Fruit fly (Drosophila melanogaster): ENCODE measurements around the gene escl.
"Not testable (repeated sequence)": the region's sequence is repeated elsewhere in the genome, so short reads cannot be mapped to it uniquely, and the experiment has no call there.

Gene escl

dm6 chr2L:11989729-11990128 is 998 bp upstream of the escl start, which contains the start of the genes zuc and dgt2:
zuc (minus strand) TSS chr2L:11989882.
dgt2 (plus strand) TSS chr2L:11989936.
- TF ChIP-seq Dll (optimal IDR thresholded peaks at IDR 0.05), result no peak
- TF ChIP-seq EcR (GFP tag; optimal IDR thresholded peaks at IDR 0.05), result no peak
- no peak for TF ChIP-seq psq (optimal IDR thresholded peaks at IDR 0.05)
- no peak for TF ChIP-seq CG8478 (optimal IDR thresholded peaks at IDR 0.05)
- TF ChIP-seq pan (optimal IDR thresholded peaks at IDR 0.05), result no peak
- TF ChIP-seq usp (GFP tag; optimal IDR thresholded peaks at IDR 0.05), result no peak

DNA sequence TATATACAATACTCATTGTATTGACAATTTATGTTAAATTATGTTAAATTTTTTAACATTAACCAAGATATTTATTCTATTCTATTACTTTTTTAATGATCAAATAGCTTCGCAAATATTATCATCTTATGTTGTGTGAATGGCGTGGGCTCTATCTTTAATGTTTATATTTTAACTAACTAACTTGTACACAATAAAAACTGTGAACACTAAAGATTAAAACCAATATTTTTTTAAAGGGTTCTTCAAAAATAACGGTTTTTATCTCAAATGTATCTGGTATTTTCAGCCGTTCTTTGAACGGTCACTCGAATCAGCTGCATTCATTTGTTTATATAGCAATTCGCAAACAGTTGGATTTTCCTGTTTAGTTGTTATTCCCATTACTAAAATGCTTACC is 1.9 kb downstream of the escl start, which contains the start of gene Ada1-2:
Gene Ada1-2 (plus strand): TSS at position 301 of the 400 bp plus-strand sequence.
- not testable (repeated sequence) for TF ChIP-seq pan, CG8478, psq (optimal IDR thresholded peaks at IDR 0.05)

DNA sequence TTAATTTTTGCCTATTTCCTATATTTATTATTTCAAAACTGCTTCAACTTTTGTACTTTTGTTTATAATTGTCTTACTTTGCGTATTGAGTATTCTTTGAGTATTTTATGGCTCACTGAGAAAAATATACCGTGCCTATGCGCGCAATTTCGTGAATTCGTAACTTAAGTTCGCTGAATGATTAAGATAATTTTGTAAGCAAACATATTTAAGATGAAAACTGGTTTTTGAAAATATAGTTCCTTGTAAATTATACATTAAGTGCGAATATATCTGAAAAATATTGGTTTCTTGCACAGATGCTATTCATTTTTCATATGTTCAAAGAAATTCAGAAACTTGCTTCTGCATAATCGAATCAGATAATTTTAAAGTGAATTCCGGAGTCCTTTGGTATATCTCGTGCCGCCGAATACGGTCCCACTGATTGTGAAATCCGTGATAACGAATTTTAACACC is 4.6 kb downstream of the escl start, which contains the start of the genes CG18789 and Qtzl:
Gene CG18789 (minus strand): TSS at position 101 of the 459 bp plus-strand sequence.
Gene Qtzl (plus strand): TSS at position 409 of the 459 bp plus-strand sequence.
- TF ChIP-seq EcR (GFP tag; optimal IDR thresholded peaks at IDR 0.05); usp (GFP tag; optimal IDR thresholded peaks at IDR 0.05); Dll (optimal IDR thresholded peaks at IDR 0.05): not testable (repeated sequence)

dm6 chr2L:11996509-11996908 is 5.8 kb downstream of the escl start, which contains the start of gene Ada1-1:
Ada1-1 (plus strand) TSS chr2L:11996809.
- TF ChIP-seq Dll (optimal IDR thresholded peaks at IDR 0.05); usp (GFP tag; optimal IDR thresholded peaks at IDR 0.05); psq (optimal IDR thresholded peaks at IDR 0.05): not testable (repeated sequence)

DNA sequence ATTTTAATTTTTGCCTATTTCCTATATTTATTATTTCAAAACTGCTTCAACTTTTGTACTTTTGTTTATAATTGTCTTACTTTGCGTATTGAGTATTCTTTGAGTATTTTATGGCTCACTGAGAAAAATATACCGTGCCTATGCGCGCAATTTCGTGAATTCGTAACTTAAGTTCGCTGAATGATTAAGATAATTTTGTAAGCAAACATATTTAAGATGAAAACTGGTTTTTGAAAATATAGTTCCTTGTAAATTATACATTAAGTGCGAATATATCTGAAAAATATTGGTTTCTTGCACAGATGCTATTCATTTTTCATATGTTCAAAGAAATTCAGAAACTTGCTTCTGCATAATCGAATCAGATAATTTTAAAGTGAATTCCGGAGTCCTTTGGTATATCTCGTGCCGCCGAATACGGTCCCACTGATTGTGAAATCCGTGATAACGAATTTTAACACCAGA is 8.5 kb downstream of the escl start, which contains the start of the genes CG18787 and Nfs1:
Gene CG18787 (minus strand): TSS at position 101 of the 465 bp plus-strand sequence.
Gene Nfs1 (plus strand): TSS at position 415 of the 465 bp plus-strand sequence.
- not testable (repeated sequence) for TF ChIP-seq EcR (GFP tag; optimal IDR thresholded peaks at IDR 0.05); Dll (optimal IDR thresholded peaks at IDR 0.05); CG8478 (optimal IDR thresholded peaks at IDR 0.05)

- TF ChIP-seq psq (optimal IDR thresholded peaks at IDR 0.05) (no peak), Dll (optimal IDR thresholded peaks at IDR 0.05) (no peak), EcR (GFP tag; optimal IDR thresholded peaks at IDR 0.05) (no peak), usp (GFP tag; optimal IDR thresholded peaks at IDR 0.05) (no peak), CG8478 (optimal IDR thresholded peaks at IDR 0.05) (no peak), pan (optimal IDR thresholded peaks at IDR 0.05) (no peak)
Measured at dm6 chr2L:12001132-12001531, 10.4 kb downstream of the escl start.

dm6 chr2L:12002051-12002450 is 11.3 kb downstream of the escl start, which contains the start of gene Hacd1:
Hacd1 (minus strand) TSS chr2L:12002266.
- TF ChIP-seq EcR (GFP tag; optimal IDR thresholded peaks at IDR 0.05) (no peak), pan (optimal IDR thresholded peaks at IDR 0.05) (no peak), Dll (optimal IDR thresholded peaks at IDR 0.05) (no peak), CG8478 (optimal IDR thresholded peaks at IDR 0.05) (no peak), psq (optimal IDR thresholded peaks at IDR 0.05) (no peak), usp (GFP tag; optimal IDR thresholded peaks at IDR 0.05) (no peak)

- TF ChIP-seq EcR (GFP tag; optimal IDR thresholded peaks at IDR 0.05) (no peak), Dll (optimal IDR thresholded peaks at IDR 0.05) (peak; percentile 50), psq (optimal IDR thresholded peaks at IDR 0.05) (no peak), pan (optimal IDR thresholded peaks at IDR 0.05) (no peak), CG8478 (optimal IDR thresholded peaks at IDR 0.05) (no peak), usp (GFP tag; optimal IDR thresholded peaks at IDR 0.05) (no peak)
Measured at dm6 chr2L:12002922-12003791, 12.4 kb downstream of the escl start.

DNA sequence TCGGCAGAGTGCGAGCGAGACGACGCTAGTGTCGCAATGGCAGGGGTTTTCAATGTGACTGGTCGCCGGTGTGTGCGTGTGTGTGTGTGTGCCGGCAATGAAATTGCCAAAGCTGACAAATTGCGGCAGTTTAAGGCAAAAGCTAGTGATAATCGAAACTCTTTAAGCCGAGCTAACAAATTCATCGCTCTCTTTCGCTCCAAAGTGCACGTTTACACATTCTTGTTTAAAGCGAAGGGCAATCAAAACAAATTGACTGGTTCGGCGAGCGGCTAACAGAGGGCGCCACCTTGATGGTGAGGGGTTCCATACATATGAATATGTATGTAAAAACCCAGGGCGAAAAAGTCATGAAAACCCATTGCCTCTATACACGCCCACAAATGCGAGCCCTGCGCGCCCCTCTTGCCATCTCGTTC is 13.1 kb downstream of the escl start:
- no peak for TF ChIP-seq usp (GFP tag; optimal IDR thresholded peaks at IDR 0.05)
- TF ChIP-seq psq (optimal IDR thresholded peaks at IDR 0.05), result no peak
- TF ChIP-seq Dll (optimal IDR thresholded peaks at IDR 0.05), result no peak
- no peak for TF ChIP-seq pan (optimal IDR thresholded peaks at IDR 0.05)
- TF ChIP-seq CG8478 (optimal IDR thresholded peaks at IDR 0.05), result no peak
- no peak for TF ChIP-seq EcR (GFP tag; optimal IDR thresholded peaks at IDR 0.05)

DNA sequence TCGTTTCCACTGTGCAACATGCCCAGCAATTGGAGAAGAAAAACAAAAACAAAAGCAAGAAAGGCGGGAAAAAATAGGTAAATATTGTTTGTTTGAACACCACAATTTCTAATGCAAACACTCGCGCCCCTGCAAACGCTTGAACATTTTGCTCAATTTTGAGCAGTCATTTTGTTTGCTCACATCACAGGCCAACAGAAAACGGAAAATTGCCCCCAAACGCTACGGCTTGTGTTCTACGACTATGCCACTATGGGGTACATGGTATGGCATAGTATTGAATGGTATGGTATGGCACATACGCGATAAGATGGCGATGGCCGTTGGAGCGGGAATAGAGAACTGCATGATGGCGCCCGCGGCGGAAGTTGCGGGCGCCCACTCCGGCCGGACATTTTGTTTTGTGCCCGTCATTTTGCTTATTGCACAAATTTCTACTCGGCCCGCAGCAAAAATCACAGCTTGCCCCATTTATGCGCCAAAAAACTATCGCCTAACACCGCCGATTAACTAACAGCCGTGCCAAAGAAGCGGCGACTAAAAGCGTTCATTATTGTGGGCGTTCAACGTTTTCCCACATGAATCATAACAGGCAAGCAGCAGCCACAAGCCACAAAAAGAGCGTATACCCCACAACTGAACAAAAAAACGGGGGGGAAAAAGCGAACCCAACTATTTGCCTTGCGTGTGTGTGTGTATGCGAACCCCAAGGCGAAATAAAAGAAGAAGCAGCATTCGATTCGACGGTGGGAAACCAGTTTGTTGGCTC is 13.7 kb downstream of the escl start:
- TF ChIP-seq usp (GFP tag; optimal IDR thresholded peaks at IDR 0.05) (no peak), EcR (GFP tag; optimal IDR thresholded peaks at IDR 0.05) (peak in 1 of 2 experiments; percentile 51)

- TF ChIP-seq CG8478 (optimal IDR thresholded peaks at IDR 0.05) (no peak), EcR (GFP tag; optimal IDR thresholded peaks at IDR 0.05) (peak; percentile 81 to 82), Dll (optimal IDR thresholded peaks at IDR 0.05) (peak; percentile 73)
Measured at dm6 chr2L:12005436-12006396, 15.0 kb downstream of the escl start.

Measured in whole organism.